Worm (Caenorhabditis elegans) whole organism, midembryonic: ENCODE measurements around the gene acp-7.

Source experiments
- flt-1 ChIP-seq: fragments of 200-800 bp; sonication (Bioruptor generic); IDR thresholded peaks from 2 replicates; pipeline ENCODE4 v1.3.6; 2022; ENCODE audit warnings: missing genetic modification characterization, missing compliant biosample characterization
- klf-2 ChIP-seq: fragments of 200-800 bp; sonication (Bioruptor generic); conservative IDR thresholded peaks from 2 replicates; pipeline ENCODE4 v1.3.6; 2022; ENCODE audit warnings: missing genetic modification reagents, missing genetic modification characterization, missing compliant biosample characterization
- med-1 ChIP-seq: sonication (generic microtip); optimal IDR thresholded peaks from 2 replicates; lab custom pipeline; 2017; ENCODE audit warnings: missing genetic modification characterization, mild to moderate bottlenecking, missing compliant biosample characterization, antibody characterized with exemption, missing genetic modification reagents; ENCODE audit not compliant: insufficient read depth
- ref-1 ChIP-seq: fragments of 200-800 bp; sonication (Bioruptor generic); conservative IDR thresholded peaks from 2 replicates; pipeline ENCODE4 v1.3.6; 2022; ENCODE audit warnings: missing genetic modification reagents, missing genetic modification characterization, missing compliant biosample characterization
- tab-1 ChIP-seq: fragments of 200-800 bp; sonication (Bioruptor generic); IDR thresholded peaks from 2 replicates; pipeline ENCODE4 v1.3.6; 2022; ENCODE audit warnings: missing genetic modification characterization, missing compliant biosample characterization
- ztf-23 ChIP-seq: fragments of 200-800 bp; sonication (Bioruptor generic); IDR thresholded peaks from 2 replicates; pipeline ENCODE4 v1.3.6; 2022; ENCODE audit warnings: missing genetic modification reagents, missing genetic modification characterization, missing compliant biosample characterization
- ztf-29 ChIP-seq: fragments of 200-800 bp; sonication (Bioruptor generic); IDR thresholded peaks from 2 replicates; pipeline ENCODE4 v1.3.6; 2022; ENCODE audit warnings: missing genetic modification reagents, missing genetic modification characterization, missing compliant biosample characterization

- TF ChIP-seq ref-1 = no peak
- TF ChIP-seq med-1 (GFP tag; lab: Kevin White, UChicago) = no peak
- TF ChIP-seq klf-2 (GFP tag; lab: Robert Waterston, UW) = no peak
- no peak for TF ChIP-seq ztf-29 (GFP tag; lab: Robert Waterston, UW)
- TF ChIP-seq tab-1 (GFP tag; lab: Robert Waterston, UW) = no peak
- no peak for TF ChIP-seq ztf-23 (GFP tag; lab: Robert Waterston, UW)
- TF ChIP-seq flt-1 (GFP tag; lab: Robert Waterston, UW) = no peak
Measured at ce11 chrIV:6416553-6416952, 14.9 kb downstream of the acp-7 start, which contains the start of gene Y73B6BL.22.
